Fruit fly (Drosophila melanogaster) whole organism, pupa: ENCODE data around the gene Nrg.
A peak's percentile ranks its signal among the peaks of the same experiment; 100 is the strongest.

ENCODE experiments used
- CG10348 ChIP-seq: fragments of 200-800 bp; sonication (Bioruptor generic); IDR thresholded peaks from 2 replicates; pipeline ENCODE4 v1.3.6; 2022; ENCODE audit warnings: missing biosample characterization, missing genetic modification characterization
- CG12605 ChIP-seq: fragments of 200-800 bp; sonication (Bioruptor generic); IDR thresholded peaks from 2 replicates; pipeline ENCODE4 v1.3.6; 2022; ENCODE audit warnings: missing biosample characterization, missing genetic modification characterization
- CG13204 ChIP-seq: fragments of 200-800 bp; sonication (Bioruptor generic); optimal IDR thresholded peaks from 2 replicates; lab custom pipeline; 2018; ENCODE audit warnings: missing biosample characterization, mild to moderate bottlenecking, missing genetic modification characterization, moderate library complexity
- CG14655 ChIP-seq: fragments of 200-800 bp; sonication (Bioruptor generic); optimal IDR thresholded peaks from 3 replicates; lab custom pipeline; 2017; ENCODE audit warnings: mild to moderate bottlenecking, missing biosample characterization, missing genetic modification reagents, missing genetic modification characterization
- CG15710 ChIP-seq: fragments of 200-800 bp; sonication (Bioruptor generic); optimal IDR thresholded peaks from 2 replicates; lab custom pipeline; 2018; ENCODE audit warnings: missing biosample characterization, mild to moderate bottlenecking, missing genetic modification characterization, moderate library complexity
- CG17806 ChIP-seq: fragments of 200-800 bp; sonication (Bioruptor generic); optimal IDR thresholded peaks from 2 replicates; lab custom pipeline; 2018; ENCODE audit warnings: missing biosample characterization, mild to moderate bottlenecking, missing genetic modification characterization, moderate library complexity
- CG32121 ChIP-seq: fragments of 200-800 bp; sonication (Bioruptor generic); IDR thresholded peaks from 2 replicates; pipeline ENCODE4 v1.3.6; 2022; ENCODE audit warnings: missing biosample characterization, missing genetic modification characterization
- CG34367 ChIP-seq: fragments of 200-800 bp; sonication (Bioruptor generic); optimal IDR thresholded peaks from 2 replicates; lab custom pipeline; 2018; ENCODE audit warnings: missing biosample characterization, mild to moderate bottlenecking, missing genetic modification characterization
- CG4496 ChIP-seq: fragments of 200-800 bp; sonication (Bioruptor generic); IDR thresholded peaks from 3 replicates; pipeline ENCODE4 v1.3.6; 2022; ENCODE audit warnings: missing biosample characterization, missing genetic modification characterization
- CG8159 ChIP-seq: fragments of 200-800 bp; sonication (Bioruptor generic); optimal IDR thresholded peaks from 3 replicates; lab custom pipeline; 2018; ENCODE audit warnings: missing biosample characterization, mild to moderate bottlenecking, missing genetic modification characterization, moderate library complexity
- CG8301 ChIP-seq: fragments of 200-800 bp; sonication (Bioruptor generic); optimal IDR thresholded peaks from 2 replicates; lab custom pipeline; 2018; ENCODE audit warnings: missing biosample characterization, mild to moderate bottlenecking, missing genetic modification characterization
- CG9948 ChIP-seq: fragments of 200-800 bp; sonication (Bioruptor generic); optimal IDR thresholded peaks from 2 replicates; lab custom pipeline; 2018; ENCODE audit warnings: missing biosample characterization, mild to moderate bottlenecking, missing genetic modification characterization, moderate library complexity
- D1 ChIP-seq: fragments of 200-800 bp; sonication (Bioruptor generic); optimal IDR thresholded peaks from 2 replicates; lab custom pipeline; 2018; ENCODE audit warnings: missing biosample characterization, mild to moderate bottlenecking, missing genetic modification characterization, moderate library complexity
- EcR ChIP-seq: fragments of 200-800 bp; sonication (Bioruptor generic); optimal IDR thresholded peaks from 3 replicates; lab custom pipeline; 2019; ENCODE audit warnings: missing biosample characterization, missing genetic modification characterization, mild to moderate bottlenecking, moderate library complexity, missing genetic modification reagents
- Ets98B ChIP-seq: fragments of 200-800 bp; sonication (Bioruptor generic); IDR thresholded peaks from 2 replicates; pipeline ENCODE4 v1.3.6; 2022; ENCODE audit warnings: missing biosample characterization, missing genetic modification characterization
- Pif1A ChIP-seq: fragments of 200-800 bp; sonication (Bioruptor generic); optimal IDR thresholded peaks from 3 replicates; lab custom pipeline; 2016; ENCODE audit warnings: missing biosample characterization, missing genetic modification characterization
- Pif1B ChIP-seq: fragments of 200-800 bp; sonication (Bioruptor generic); optimal IDR thresholded peaks from 3 replicates; lab custom pipeline; 2016; ENCODE audit warnings: missing biosample characterization, missing genetic modification characterization
- Snoo ChIP-seq: fragments of 200-800 bp; sonication (Bioruptor generic); optimal IDR thresholded peaks from 3 replicates; lab custom pipeline; 2017; ENCODE audit warnings: missing biosample characterization, mild to moderate bottlenecking, missing genetic modification characterization, inconsistent platforms
- fd96Ca ChIP-seq: fragments of 200-800 bp; sonication (Bioruptor generic); IDR thresholded peaks from 3 replicates; pipeline ENCODE4 v1.3.6; 2022; ENCODE audit warnings: missing biosample characterization, missing genetic modification characterization
- gl ChIP-seq: fragments of 200-800 bp; sonication (Bioruptor generic); optimal IDR thresholded peaks from 2 replicates; lab custom pipeline; 2018; ENCODE audit warnings: missing biosample characterization, mild to moderate bottlenecking, missing genetic modification characterization
- rn ChIP-seq: fragments of 200-800 bp; sonication (Bioruptor generic); IDR thresholded peaks from 2 replicates; pipeline ENCODE4 v1.3.6; 2022; ENCODE audit warnings: missing biosample characterization, missing genetic modification characterization

The Nrg gene

dm6 chrX:8592437-8593158 lies 75.4 kb downstream of the Nrg start:
- peak; percentile 40 for TF ChIP-seq CG8159 (tag; lab: Kevin White, UChicago)
- TF ChIP-seq CG13204 (GFP tag; lab: Kevin White, UChicago): peak; percentile 84
- TF ChIP-seq rn (GFP tag; lab: Robert Waterston, UW): no peak
- TF ChIP-seq D1: no peak
- TF ChIP-seq EcR (GFP tag; lab: Kevin White, UChicago): peak; percentile 40
- TF ChIP-seq CG32121 (GFP tag; lab: Robert Waterston, UW): 0 out of 2 replicates have a peak, but pooled peaks have one; percentile 12
- 0 out of 2 replicates have a peak, but pooled peaks have one; percentile 34 for TF ChIP-seq Ets98B (GFP tag; lab: Robert Waterston, UW)
- peak; percentile 32 for TF ChIP-seq CG17806 (tag; lab: Kevin White, UChicago)
- TF ChIP-seq CG10348 (GFP tag; lab: Robert Waterston, UW): no peak
- TF ChIP-seq Snoo (tag; lab: Kevin White, UChicago): no peak
- peak; percentile 51 for TF ChIP-seq Pif1B (GFP tag; lab: Kevin White, UChicago)
- TF ChIP-seq fd96Ca (GFP tag; lab: Robert Waterston, UW): no peak
- peak; percentile 43 for TF ChIP-seq CG15710 (tag; lab: Kevin White, UChicago)
- TF ChIP-seq CG4496 (GFP tag; lab: Robert Waterston, UW): peak; percentile 74
- no peak for TF ChIP-seq Pif1A
- TF ChIP-seq CG34367: peak; percentile 50
- TF ChIP-seq CG12605 (GFP tag; lab: Robert Waterston, UW): no peak
- no peak for TF ChIP-seq CG9948 (tag; lab: Kevin White, UChicago)
- TF ChIP-seq CG8301 (tag; lab: Kevin White, UChicago): peak; percentile 51
- TF ChIP-seq CG14655: no peak
- peak; percentile 86 for TF ChIP-seq gl (tag; lab: Kevin White, UChicago)

DNA sequence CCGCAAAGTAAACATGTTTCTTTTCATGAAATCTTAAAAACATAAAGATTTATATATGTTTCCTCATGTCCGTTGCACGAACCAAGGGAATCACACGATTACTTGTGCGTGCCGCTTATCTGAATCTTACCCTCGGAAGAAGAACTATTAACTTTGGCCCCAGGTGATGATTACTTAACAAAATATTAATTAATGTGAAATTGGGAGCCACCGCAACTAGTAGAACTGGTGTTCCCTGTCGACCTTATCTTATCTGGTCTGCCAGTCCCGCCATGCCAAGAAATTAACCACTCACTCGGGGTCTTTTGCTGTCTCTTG lies 75.9 kb downstream of the Nrg start:
- TF ChIP-seq CG9948 (tag; lab: Kevin White, UChicago): no peak
- no peak for TF ChIP-seq CG8159 (tag; lab: Kevin White, UChicago)

DNA sequence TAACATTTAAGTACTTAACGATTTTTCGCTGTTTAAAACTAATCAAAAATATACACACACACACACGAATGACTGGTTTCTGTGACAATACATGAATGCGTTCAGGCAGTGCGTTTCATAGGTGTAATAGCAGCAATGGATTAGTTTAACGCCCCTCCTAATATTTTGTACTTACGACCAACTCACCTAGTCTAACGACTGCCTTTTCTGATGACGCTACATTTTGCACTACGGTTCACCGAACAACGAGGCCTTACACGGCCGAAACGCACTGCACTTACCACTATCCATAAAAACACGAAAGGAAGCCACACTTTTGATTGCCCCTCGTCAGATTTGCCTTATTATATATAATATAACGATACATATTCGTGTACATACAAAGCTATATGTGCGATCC lies 84.0 kb downstream of the Nrg start:
- TF ChIP-seq CG14655: no peak
- TF ChIP-seq CG10348 (GFP tag; lab: Robert Waterston, UW): peak; percentile 71
- peak; percentile 85 for TF ChIP-seq fd96Ca (GFP tag; lab: Robert Waterston, UW)
- TF ChIP-seq CG4496 (GFP tag; lab: Robert Waterston, UW): peak; percentile 86
- peak; percentile 35 for TF ChIP-seq CG9948 (tag; lab: Kevin White, UChicago)
- TF ChIP-seq EcR (GFP tag; lab: Kevin White, UChicago): no peak
- peak; percentile 67 for TF ChIP-seq CG32121 (GFP tag; lab: Robert Waterston, UW)
- TF ChIP-seq Ets98B (GFP tag; lab: Robert Waterston, UW): peak; percentile 82
- TF ChIP-seq rn (GFP tag; lab: Robert Waterston, UW): peak; percentile 40; the same call in 1 of the 2 replicates
- TF ChIP-seq D1: no peak
- peak; percentile 40 for TF ChIP-seq CG34367
- no peak for TF ChIP-seq Snoo (tag; lab: Kevin White, UChicago)
- peak; percentile 64 for TF ChIP-seq CG8159 (tag; lab: Kevin White, UChicago)
- no peak for TF ChIP-seq CG8301 (tag; lab: Kevin White, UChicago)
- peak; percentile 55 for TF ChIP-seq CG12605 (GFP tag; lab: Robert Waterston, UW)
- TF ChIP-seq CG15710 (tag; lab: Kevin White, UChicago): peak; percentile 58
- TF ChIP-seq Pif1B (GFP tag; lab: Kevin White, UChicago): no peak
- no peak for TF ChIP-seq gl (tag; lab: Kevin White, UChicago)
- no peak for TF ChIP-seq CG13204 (GFP tag; lab: Kevin White, UChicago)
- TF ChIP-seq Pif1A: no peak
- peak; percentile 50 for TF ChIP-seq CG17806 (tag; lab: Kevin White, UChicago)
